Fruit fly (Drosophila melanogaster) whole organism, embryonic: Measurements from ENCODE around the gene CG13481.

ENCODE experiments used
- CG11696 ChIP-seq: fragments of 200-800 bp; sonication (Bioruptor generic); IDR thresholded peaks from 2 replicates; pipeline ENCODE4 v1.3.6; 2022; ENCODE audit warnings: missing biosample characterization, missing genetic modification characterization
- CG12071 ChIP-seq: fragments of 200-800 bp; sonication (Bioruptor generic); optimal IDR thresholded peaks from 3 replicates; lab custom pipeline; 2018; ENCODE audit warnings: missing biosample characterization, mild to moderate bottlenecking, missing genetic modification characterization
- CG12219 ChIP-seq: fragments of 200-800 bp; sonication (Bioruptor generic); optimal IDR thresholded peaks from 3 replicates; lab custom pipeline; 2018; ENCODE audit warnings: missing biosample characterization, mild to moderate bottlenecking, missing genetic modification characterization
- CG12769 ChIP-seq: fragments of 200-800 bp; sonication (Bioruptor generic); optimal IDR thresholded peaks from 2 replicates; lab custom pipeline; 2019; ENCODE audit warnings: missing biosample characterization, mild to moderate bottlenecking, missing genetic modification characterization, moderate library complexity
- CG14050 ChIP-seq: fragments of 200-800 bp; sonication (Bioruptor generic); IDR thresholded peaks from 3 replicates; pipeline ENCODE4 v1.3.6; 2022; ENCODE audit warnings: missing biosample characterization, missing genetic modification characterization
- CG1529 ChIP-seq: fragments of 200-800 bp; sonication (Bioruptor generic); optimal IDR thresholded peaks from 3 replicates; lab custom pipeline; 2018; ENCODE audit warnings: missing biosample characterization, missing genetic modification characterization
- CG17568 ChIP-seq: fragments of 200-800 bp; sonication (Bioruptor generic); optimal IDR thresholded peaks from 2 replicates; lab custom pipeline; 2018; ENCODE audit warnings: missing biosample characterization, mild to moderate bottlenecking, missing genetic modification characterization, moderate library complexity
- CG18011 ChIP-seq: fragments of 200-800 bp; sonication (Bioruptor generic); optimal IDR thresholded peaks from 2 replicates; lab custom pipeline; 2017; ENCODE audit warnings: missing biosample characterization, missing genetic modification characterization, mild to moderate bottlenecking, moderate library complexity, missing genotype
- CG18599 ChIP-seq: fragments of 200-800 bp; sonication (Bioruptor generic); optimal IDR thresholded peaks from 3 replicates; lab custom pipeline; 2017; ENCODE audit warnings: missing biosample characterization, missing genetic modification characterization, mild to moderate bottlenecking, moderate library complexity, missing genetic modification reagents
- CG2202 ChIP-seq: fragments of 200-800 bp; sonication (Bioruptor generic); optimal IDR thresholded peaks from 2 replicates; lab custom pipeline; 2018; ENCODE audit warnings: missing biosample characterization, mild to moderate bottlenecking, missing genetic modification characterization
- CG2712 ChIP-seq: fragments of 200-800 bp; optimal IDR thresholded peaks from 3 replicates; lab custom pipeline; 2019; ENCODE audit warnings: missing biosample characterization, mild to moderate bottlenecking, missing genetic modification characterization, moderate library complexity
- CG3065 ChIP-seq: fragments of 200-800 bp; sonication (Bioruptor generic); optimal IDR thresholded peaks from 2 replicates; lab custom pipeline; 2016; ENCODE audit warnings: missing biosample characterization, missing genetic modification characterization
- CG3281 ChIP-seq: fragments of 200-800 bp; sonication (Bioruptor generic); optimal IDR thresholded peaks from 3 replicates; lab custom pipeline; 2017; ENCODE audit warnings: missing biosample characterization, mild to moderate bottlenecking, missing genetic modification characterization
- CG3847 ChIP-seq: fragments of 200-800 bp; sonication (Bioruptor generic); IDR thresholded peaks from 2 replicates; pipeline ENCODE4 v1.3.6; 2022; ENCODE audit warnings: missing biosample characterization, missing genetic modification characterization
- CG4328 ChIP-seq: fragments of 200-800 bp; sonication (Bioruptor generic); optimal IDR thresholded peaks from 3 replicates; lab custom pipeline; 2017; ENCODE audit warnings: missing biosample characterization, missing genetic modification reagents, missing genetic modification characterization
- CG6854 ChIP-seq: fragments of 200-800 bp; sonication (Bioruptor generic); optimal IDR thresholded peaks from 3 replicates; lab custom pipeline; 2017; ENCODE audit warnings: missing biosample characterization, mild to moderate bottlenecking, missing genetic modification characterization
- CG7745 ChIP-seq: fragments of 200-800 bp; sonication (Bioruptor generic); optimal IDR thresholded peaks from 2 replicates; lab custom pipeline; 2018; ENCODE audit warnings: missing biosample characterization, mild to moderate bottlenecking, missing genetic modification characterization, moderate library complexity
- CG7928 ChIP-seq: fragments of 200-800 bp; sonication (Bioruptor generic); optimal IDR thresholded peaks from 2 replicates; lab custom pipeline; 2017; ENCODE audit warnings: missing biosample characterization, mild to moderate bottlenecking, missing genetic modification characterization
- CG8359 ChIP-seq: fragments of 200-800 bp; sonication (Bioruptor generic); optimal IDR thresholded peaks from 2 replicates; lab custom pipeline; 2017; ENCODE audit warnings: missing biosample characterization, mild to moderate bottlenecking, missing genetic modification characterization, borderline replicate concordance
- CG9609 ChIP-seq: fragments of 200-800 bp; sonication (Bioruptor generic); optimal IDR thresholded peaks from 3 replicates; lab custom pipeline; 2016; ENCODE audit warnings: missing biosample characterization, missing genetic modification characterization
- Dbx ChIP-seq: fragments of 200-800 bp; sonication (Bioruptor generic); IDR thresholded peaks from 3 replicates; pipeline ENCODE4 v1.3.6; 2022; ENCODE audit warnings: missing biosample characterization, missing genetic modification characterization
- Fer2 ChIP-seq: fragments of 200-800 bp; sonication (Bioruptor generic); optimal IDR thresholded peaks from 2 replicates; lab custom pipeline; 2018; ENCODE audit warnings: missing biosample characterization, mild to moderate bottlenecking, missing genetic modification characterization, moderate library complexity
- Hr3 ChIP-seq: fragments of 200-800 bp; sonication (Bioruptor generic); optimal IDR thresholded peaks from 3 replicates; lab custom pipeline; 2016; ENCODE audit warnings: missing biosample characterization, missing genetic modification characterization
- Jarid2 ChIP-seq: fragments of 200-800 bp; sonication (Bioruptor generic); optimal IDR thresholded peaks from 3 replicates; lab custom pipeline; 2017; ENCODE audit warnings: mild to moderate bottlenecking, missing biosample characterization, missing genetic modification reagents, missing genetic modification characterization
- Kr ChIP-seq: fragments of 200-800 bp; sonication (Bioruptor generic); optimal IDR thresholded peaks from 2 replicates; lab custom pipeline; 2017; ENCODE audit warnings: missing biosample characterization, mild to moderate bottlenecking, missing genetic modification characterization
- MTF-1 ChIP-seq: fragments of 200-800 bp; sonication (Bioruptor generic); optimal IDR thresholded peaks from 2 replicates; lab custom pipeline; 2018; ENCODE audit warnings: missing biosample characterization, mild to moderate bottlenecking, missing genetic modification characterization, borderline replicate concordance
- Med ChIP-seq: fragments of 200-800 bp; sonication (Bioruptor generic); peaks from one replicate; lab custom pipeline; 2016; ENCODE audit warnings: missing biosample characterization, missing genetic modification characterization, mild to moderate bottlenecking, inconsistent platforms, moderate library complexity
- Oli ChIP-seq: fragments of 200-800 bp; sonication (Bioruptor generic); optimal IDR thresholded peaks from 2 replicates; lab custom pipeline; 2018; ENCODE audit warnings: missing biosample characterization, mild to moderate bottlenecking, missing genetic modification characterization, moderate library complexity
- Pdp1 ChIP-seq, 2 experiments: fragments of 200-800 bp; sonication (Bioruptor generic); optimal IDR thresholded peaks; 3 replicates each; lab custom pipeline; 2016; ENCODE audit warnings: missing biosample characterization in 2 of 2, missing genetic modification characterization in 2 of 2, mild to moderate bottlenecking in 1 of 2, moderate library complexity in 1 of 2
- Ssrp ChIP-seq: fragments of 200-800 bp; sonication (Bioruptor generic); optimal IDR thresholded peaks from 2 replicates; lab custom pipeline; 2018; ENCODE audit warnings: missing biosample characterization, mild to moderate bottlenecking, missing genetic modification characterization, moderate library complexity
- ac ChIP-seq: fragments of 200-800 bp; sonication (Bioruptor generic); optimal IDR thresholded peaks from 3 replicates; lab custom pipeline; 2017; ENCODE audit warnings: missing biosample characterization, mild to moderate bottlenecking, missing genetic modification characterization
- cato ChIP-seq: fragments of 200-800 bp; sonication (Bioruptor generic); optimal IDR thresholded peaks from 2 replicates; lab custom pipeline; 2016; ENCODE audit warnings: missing biosample characterization, missing genetic modification characterization, borderline replicate concordance
- disco-r ChIP-seq: fragments of 200-800 bp; sonication (Bioruptor generic); optimal IDR thresholded peaks from 2 replicates; lab custom pipeline; 2016; ENCODE audit warnings: missing biosample characterization, missing genetic modification characterization
- dm ChIP-seq: fragments of 200-800 bp; sonication (Bioruptor generic); optimal IDR thresholded peaks from 3 replicates; lab custom pipeline; 2016; ENCODE audit warnings: missing biosample characterization, missing genetic modification characterization
- gro ChIP-seq: fragments of 200-800 bp; sonication (Bioruptor generic); optimal IDR thresholded peaks from 2 replicates; lab custom pipeline; 2016; ENCODE audit warnings: missing biosample characterization, missing genetic modification characterization
- kay ChIP-seq: fragments of 200-800 bp; sonication (Bioruptor generic); optimal IDR thresholded peaks from 2 replicates; lab custom pipeline; 2016; ENCODE audit warnings: missing biosample characterization, missing genetic modification characterization
- kni ChIP-seq: fragments of 200-800 bp; sonication (Bioruptor generic); optimal IDR thresholded peaks from 3 replicates; lab custom pipeline; 2017; ENCODE audit warnings: mild to moderate bottlenecking, missing biosample characterization, missing genetic modification reagents, missing genetic modification characterization
- lab ChIP-seq: fragments of 200-800 bp; sonication (Bioruptor generic); optimal IDR thresholded peaks from 3 replicates; lab custom pipeline; 2017; ENCODE audit warnings: missing biosample characterization, missing genetic modification characterization, mild to moderate bottlenecking, moderate library complexity, missing genetic modification reagents
- nerfin-1 ChIP-seq: fragments of 200-800 bp; sonication (Bioruptor generic); optimal IDR thresholded peaks from 3 replicates; lab custom pipeline; 2019; ENCODE audit warnings: missing biosample characterization, mild to moderate bottlenecking, missing genetic modification characterization, moderate library complexity
- nerfin-2 ChIP-seq: fragments of 200-800 bp; sonication (Bioruptor generic); IDR thresholded peaks from 2 replicates; pipeline ENCODE4 v1.3.6; 2022; ENCODE audit warnings: missing biosample characterization, missing genetic modification characterization; ENCODE audit not compliant: partially characterized antibody
- pan ChIP-seq, 4 experiments: fragments of >200 bp in 3 of 4; fragments of 200-800 bp in 1 of 4; sonication (Bioruptor generic) in 1 of 4; optimal IDR thresholded peaks in 3 of 4; IDR thresholded peaks in 1 of 4; 2 replicates each; pipeline versions ENCODE4 v1.3.6 to Lab custom; 2017 to 2022; ENCODE audit warnings: missing biosample characterization in 2 of 4, missing genetic modification characterization in 2 of 4, mixed read lengths in 1 of 4
- pros ChIP-seq: fragments of 200-800 bp; sonication (Bioruptor generic); optimal IDR thresholded peaks from 3 replicates; lab custom pipeline; 2019; ENCODE audit warnings: missing biosample characterization, mild to moderate bottlenecking, missing genetic modification characterization, moderate library complexity
- repo ChIP-seq: fragments of 200-800 bp; sonication (Bioruptor generic); optimal IDR thresholded peaks from 2 replicates; lab custom pipeline; 2016; ENCODE audit warnings: missing biosample characterization, missing genetic modification characterization
- run ChIP-seq: fragments of 200-800 bp; sonication (Bioruptor generic); optimal IDR thresholded peaks from 3 replicates; lab custom pipeline; 2018; ENCODE audit warnings: missing biosample characterization, mild to moderate bottlenecking, missing genetic modification characterization
- salm ChIP-seq: fragments of 200-800 bp; sonication (Bioruptor generic); optimal IDR thresholded peaks from 2 replicates; lab custom pipeline; 2018; ENCODE audit warnings: missing biosample characterization, mild to moderate bottlenecking, missing genetic modification characterization
- scrt ChIP-seq: fragments of 200-800 bp; sonication (Bioruptor generic); optimal IDR thresholded peaks from 2 replicates; lab custom pipeline; 2018; ENCODE audit warnings: missing biosample characterization, mild to moderate bottlenecking, missing genetic modification characterization, moderate library complexity
- seq ChIP-seq: fragments of 200-800 bp; sonication (Bioruptor generic); IDR thresholded peaks from 2 replicates; pipeline ENCODE4 v1.3.6; 2022; ENCODE audit warnings: missing biosample characterization, missing genetic modification characterization
- sug ChIP-seq: fragments of 200-800 bp; optimal IDR thresholded peaks from 2 replicates; lab custom pipeline; 2019; ENCODE audit warnings: missing biosample characterization, mild to moderate bottlenecking, missing genetic modification characterization, moderate library complexity
- tap ChIP-seq: fragments of 200-800 bp; optimal IDR thresholded peaks from 3 replicates; lab custom pipeline; 2019; ENCODE audit warnings: missing biosample characterization, mild to moderate bottlenecking, missing genetic modification characterization, moderate library complexity

The CG13481 gene

DNA sequence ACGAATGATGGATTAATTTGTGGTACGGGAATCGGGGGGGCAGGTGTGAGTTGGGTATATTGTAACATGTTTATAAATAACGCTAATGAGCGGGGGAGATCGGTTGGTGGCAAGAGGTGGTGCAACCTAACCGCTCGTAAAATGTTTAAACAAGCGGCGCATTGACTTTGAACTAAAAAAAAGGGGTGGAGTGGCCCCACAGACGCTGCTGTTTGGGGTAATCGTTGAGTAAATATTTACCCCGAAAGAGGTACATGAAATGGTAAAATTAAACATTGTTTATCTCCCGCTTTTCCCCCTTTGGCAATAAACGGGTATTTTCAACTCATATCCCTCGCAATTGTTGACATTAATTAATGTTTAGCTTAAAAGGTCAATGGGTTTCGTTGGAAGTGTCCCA, 3.4 kb downstream of the CG13481 start (continued):
- TF ChIP-seq CG2712 (tag; lab: Kevin White, UChicago): peak; percentile 71
- no peak for TF ChIP-seq repo
- peak; percentile 79 for TF ChIP-seq CG12071
- TF ChIP-seq CG6854: peak; percentile 2
- TF ChIP-seq pros: peak; percentile 38
- peak; percentile 68 for TF ChIP-seq ac (GFP tag; lab: Kevin White, UChicago)
- TF ChIP-seq CG4328 (GFP tag; lab: Kevin White, UChicago): peak; percentile 64
- no peak for TF ChIP-seq cato (GFP tag; lab: Kevin White, UChicago)
- TF ChIP-seq scrt (GFP tag; lab: Kevin White, UChicago): peak; percentile 23
- TF ChIP-seq CG2202 (tag; lab: Kevin White, UChicago): peak; percentile 87
- TF ChIP-seq CG12769 (tag; lab: Kevin White, UChicago): peak; percentile 66
- TF ChIP-seq nerfin-2 (GFP tag; lab: Robert Waterston, UW): no peak
- TF ChIP-seq Kr: peak; percentile 92
- TF ChIP-seq dm (GFP tag; lab: Kevin White, UChicago): no peak
- TF ChIP-seq gro (GFP tag; lab: Kevin White, UChicago): peak; percentile 30
- TF ChIP-seq Dbx (GFP tag; lab: Robert Waterston, UW): no peak
- peak; percentile 48; the same call in 1 of the 3 replicates for TF ChIP-seq CG14050
- TF ChIP-seq CG3065 (GFP tag; lab: Kevin White, UChicago): no peak
- TF ChIP-seq Fer2: no peak
- TF ChIP-seq Pdp1 (GFP tag; optimal IDR thresholded peaks at IDR 0.05; lab: Kevin White, UChicago): peak in 1 of 2 experiments; percentile 48
- TF ChIP-seq CG8359: peak; percentile 72
- TF ChIP-seq CG9609 (GFP tag; lab: Kevin White, UChicago): no peak
- peak; percentile 85 for TF ChIP-seq CG1529 (GFP tag; lab: Kevin White, UChicago)
- peak; percentile 80 for TF ChIP-seq MTF-1 (GFP tag; lab: Kevin White, UChicago)
- TF ChIP-seq sug (tag; lab: Kevin White, UChicago): peak; percentile 68
- TF ChIP-seq Ssrp: no peak
- TF ChIP-seq CG18599 (GFP tag; lab: Kevin White, UChicago): peak; percentile 43
- no peak for TF ChIP-seq CG11696 (GFP tag; lab: Robert Waterston, UW)
- peak; percentile 77 for TF ChIP-seq salm (tag; lab: Kevin White, UChicago)
- TF ChIP-seq CG7928 (GFP tag; lab: Kevin White, UChicago): no peak
- peak; percentile 48 for TF ChIP-seq CG3281
- no peak for TF ChIP-seq Hr3 (GFP tag; lab: Kevin White, UChicago)
- TF ChIP-seq kay: no peak
- TF ChIP-seq CG18011 (GFP tag; lab: Kevin White, UChicago): no peak
- peak; percentile 84 for TF ChIP-seq Med (GFP tag; lab: Kevin White, UChicago)
- peak; percentile 81 for TF ChIP-seq run (tag; lab: Kevin White, UChicago)
- peak; percentile 15 for TF ChIP-seq Jarid2
- TF ChIP-seq nerfin-1 (tag; lab: Kevin White, UChicago): peak; percentile 72
- TF ChIP-seq kni (GFP tag; lab: Kevin White, UChicago): peak; percentile 95
- peak; percentile 8; the same call in 1 of the 2 replicates for TF ChIP-seq seq (GFP tag; lab: Robert Waterston, UW)
- TF ChIP-seq CG3847 (GFP tag; lab: Robert Waterston, UW): no peak
- TF ChIP-seq CG7745 (tag; lab: Kevin White, UChicago): peak; percentile 95
- peak; percentile 85 for TF ChIP-seq CG17568 (GFP tag; lab: Kevin White, UChicago)
- peak; percentile 80 for TF ChIP-seq CG12219 (GFP tag; lab: Kevin White, UChicago)
- peak; percentile 34 for TF ChIP-seq Oli (tag; lab: Kevin White, UChicago)
- no peak for TF ChIP-seq pan (optimal IDR thresholded peaks at IDR 0.05; lab: Kevin White, UChicago)
- TF ChIP-seq pan (GFP tag; optimal IDR thresholded peaks at IDR 0.05 in 1 of 2, IDR thresholded peaks at IDR 0.05 in 1 of 2): peak in 1 of 2 experiments; percentile 70
- TF ChIP-seq tap (tag; lab: Kevin White, UChicago): peak; percentile 56
- TF ChIP-seq lab (GFP tag; lab: Kevin White, UChicago): peak; percentile 80
- TF ChIP-seq disco-r (GFP tag; lab: Kevin White, UChicago): no peak
